Worm (Caenorhabditis elegans) whole organism, L2 larva: ENCODE results near the gene C11E4.6.

Experiments used
- ama-1 ChIP-seq: fragments of 150-350 bp; optimal IDR thresholded peaks from 2 replicates; lab custom pipeline; 2018; ENCODE audit warnings: inconsistent platforms
- egl-27 ChIP-seq: sonication (generic microtip); optimal IDR thresholded peaks from 3 replicates; lab custom pipeline; 2017; ENCODE audit warnings: missing biosample characterization, missing genetic modification reagents, missing genetic modification characterization
- elt-1 ChIP-seq: fragments of 150-350 bp; optimal IDR thresholded peaks from 2 replicates; lab custom pipeline; 2014; ENCODE audit warnings: missing biosample characterization, missing genetic modification characterization
- nhr-12 ChIP-seq: fragments of 150-350 bp; optimal IDR thresholded peaks from 2 replicates; lab custom pipeline; 2014; ENCODE audit warnings: missing biosample characterization, missing genetic modification characterization
- nhr-129 ChIP-seq: fragments of 150-350 bp; optimal IDR thresholded peaks from 2 replicates; lab custom pipeline; 2014; ENCODE audit warnings: missing biosample characterization, missing genetic modification characterization
- nhr-23 ChIP-seq: fragments of 150-350 bp; optimal IDR thresholded peaks from 2 replicates; lab custom pipeline; 2014; ENCODE audit warnings: missing biosample characterization, missing genetic modification reagents, missing genetic modification characterization
- snpc-4 ChIP-seq: fragments of 150-350 bp; optimal IDR thresholded peaks from 2 replicates; lab custom pipeline; 2014; ENCODE audit warnings: missing biosample characterization, missing genetic modification characterization
- unc-39 ChIP-seq: fragments of 150-350 bp; optimal IDR thresholded peaks from 2 replicates; lab custom pipeline; 2014; ENCODE audit warnings: missing biosample characterization, missing genetic modification characterization
- unc-55 ChIP-seq: fragments of 150-350 bp; sonication (generic microtip); optimal IDR thresholded peaks from 3 replicates; lab custom pipeline; 2014; ENCODE audit warnings: missing biosample characterization, missing genetic modification reagents, missing genetic modification characterization
- zag-1 ChIP-seq: fragments of 150-350 bp; optimal IDR thresholded peaks from 2 replicates; lab custom pipeline; 2014; ENCODE audit warnings: missing biosample characterization, missing genetic modification characterization
- ztf-11 ChIP-seq: sonication (generic microtip); optimal IDR thresholded peaks from 2 replicates; lab custom pipeline; 2017; ENCODE audit warnings: missing biosample characterization, missing genetic modification characterization
- ztf-4 ChIP-seq: fragments of 150-350 bp; optimal IDR thresholded peaks from 2 replicates; lab custom pipeline; 2014; ENCODE audit warnings: missing biosample characterization, missing genetic modification characterization

ce11 chrX:9654232-9654631, 43.9 kb downstream of the C11E4.6 start:
- no peak for TF ChIP-seq elt-1 (tag; lab: Kevin White, UChicago)
- TF ChIP-seq nhr-23 (tag; lab: Kevin White, UChicago) = no peak
- no peak for TF ChIP-seq ama-1 (lab: Kevin White, UChicago)
- TF ChIP-seq nhr-129 (tag; lab: Kevin White, UChicago) = no peak
- no peak for TF ChIP-seq nhr-12
- TF ChIP-seq ztf-11 (tag; lab: Kevin White, UChicago) = no peak
- TF ChIP-seq unc-55 = no peak
- TF ChIP-seq snpc-4 (tag; lab: Kevin White, UChicago) = no peak
- no peak for TF ChIP-seq unc-39 (tag; lab: Kevin White, UChicago)
- TF ChIP-seq ztf-4 (tag; lab: Kevin White, UChicago) = no peak
- TF ChIP-seq zag-1 (tag; lab: Kevin White, UChicago) = no peak
- TF ChIP-seq egl-27 (tag; lab: Kevin White, UChicago) = no peak
